Worm (Caenorhabditis elegans): ENCODE results near the gene dpy-30.

The dpy-30 gene

DNA sequence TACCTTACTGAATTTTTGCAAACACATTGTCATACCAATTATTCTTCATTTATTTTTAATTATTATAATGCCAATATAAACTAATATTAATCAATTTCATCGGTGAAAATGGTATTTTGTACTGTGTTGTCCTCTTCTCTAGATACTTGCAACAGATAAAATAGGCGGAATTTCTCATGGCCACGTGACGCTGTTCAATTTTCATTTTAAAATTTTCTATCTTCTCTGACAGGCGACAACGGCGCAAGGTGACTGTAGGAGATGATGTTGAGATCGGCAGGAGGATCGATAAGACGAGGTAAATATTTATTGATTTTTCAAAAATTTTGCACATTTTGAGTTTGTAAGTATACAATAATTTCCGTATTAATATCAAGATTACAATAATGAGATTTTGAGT, 3.0 kb downstream of the dpy-30 start, which contains the start of gene ogdh-2:
ogdh-2 (plus strand) TSS at position 233 of the 400 bp plus-strand sequence.
- TF ChIP-seq pha-4 (tag; optimal IDR thresholded peaks at IDR 0.05), result no peak
- TF ChIP-seq ceh-19 (GFP tag; optimal IDR thresholded peaks at IDR 0.05), result no peak
- no peak for TF ChIP-seq ceh-34 (tag; optimal IDR thresholded peaks at IDR 0.05)
- TF ChIP-seq fkh-6 (tag; optimal IDR thresholded peaks at IDR 0.05), result no peak
- TF ChIP-seq elt-2 (tag; optimal IDR thresholded peaks at IDR 0.05), result no peak
- TF ChIP-seq F13H6.1 (tag; optimal IDR thresholded peaks at IDR 0.05), result no peak
- no peak for TF ChIP-seq K02D7.2 (tag; optimal IDR thresholded peaks at IDR 0.05)

DNA sequence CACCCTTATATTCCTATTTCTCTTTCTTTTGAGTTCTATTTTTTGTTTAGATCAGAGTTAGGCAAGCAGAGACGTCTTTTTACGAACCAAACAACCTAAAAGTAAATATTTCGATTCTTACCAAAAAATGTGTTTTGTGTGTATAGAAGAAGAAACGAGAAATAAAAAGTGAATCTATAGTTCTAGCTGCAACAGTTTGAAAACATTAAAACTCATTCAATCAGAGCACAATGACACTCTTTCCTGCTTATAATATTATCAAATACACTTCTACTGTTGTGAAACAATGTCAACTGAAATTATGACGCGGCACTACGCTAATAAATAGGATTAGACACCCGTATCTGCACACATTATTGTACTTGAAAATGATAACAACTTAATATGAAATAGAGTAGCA, 4.5 kb downstream of the dpy-30 start, which contains the start of gene ZK836.3:
ZK836.3 (minus strand) TSS at position 101 of the 400 bp plus-strand sequence.
- TF ChIP-seq unc-86 (tag; optimal IDR thresholded peaks at IDR 0.05) (no peak), gmeb-2 (tag; optimal IDR thresholded peaks at IDR 0.05) (no peak), syd-9 (tag; optimal IDR thresholded peaks at IDR 0.05) (no peak), ref-2 (tag; optimal IDR thresholded peaks at IDR 0.05) (no peak), ets-4 (tag; optimal IDR thresholded peaks at IDR 0.05) (no peak)

DNA sequence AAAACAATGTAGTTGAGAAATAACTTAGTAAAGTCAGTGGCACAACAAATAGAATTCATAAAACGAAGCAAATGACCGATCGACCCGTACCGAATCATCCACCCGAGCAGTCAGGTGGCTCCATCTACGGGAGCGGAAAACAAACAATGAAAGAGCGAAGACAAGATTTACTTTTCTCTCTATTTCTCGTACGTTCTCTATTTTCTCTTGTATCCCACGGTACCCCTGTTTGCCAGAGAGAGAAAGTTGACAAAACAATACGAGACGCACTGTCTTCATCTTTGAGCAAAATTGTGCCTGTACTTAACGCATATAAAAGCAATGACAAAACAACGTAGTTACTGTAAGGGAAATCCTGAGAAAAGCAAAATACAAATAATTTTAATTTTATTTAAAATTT, 5.3 kb downstream of the dpy-30 start:
- TF ChIP-seq ttx-3 (tag; optimal IDR thresholded peaks at IDR 0.05), result no peak
- no peak for TF ChIP-seq che-1 (tag; optimal IDR thresholded peaks at IDR 0.05)
- TF ChIP-seq ceh-2 (tag; optimal IDR thresholded peaks at IDR 0.05), result no peak
- no peak for TF ChIP-seq tbx-7 (tag; optimal IDR thresholded peaks at IDR 0.05)

DNA sequence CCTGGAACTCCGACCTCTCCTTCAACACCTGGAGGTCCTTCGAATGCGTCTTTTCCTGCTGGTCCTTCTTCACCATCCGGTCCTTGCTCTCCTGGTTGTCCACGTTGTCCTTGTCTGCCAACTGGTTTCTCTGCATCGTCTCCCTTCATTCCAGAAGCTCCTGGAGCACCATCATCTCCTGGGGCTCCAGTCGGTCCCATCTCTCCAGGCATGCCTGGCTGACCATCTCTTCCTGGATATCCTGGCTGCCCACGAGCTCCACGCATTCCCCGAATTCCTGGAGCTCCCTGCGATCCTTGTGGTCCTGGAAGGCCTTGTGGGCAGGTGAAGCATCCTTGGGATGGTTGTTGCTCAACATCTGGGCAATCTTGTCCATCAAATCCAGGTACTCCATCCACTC, 6.4 kb downstream of the dpy-30 start:
- TF ChIP-seq ceh-48 (tag; optimal IDR thresholded peaks at IDR 0.05), result no peak
- peak; percentile 39 for TF ChIP-seq elt-4 (tag; optimal IDR thresholded peaks at IDR 0.05)
- TF ChIP-seq madf-2 (tag; optimal IDR thresholded peaks at IDR 0.05), result no peak

DNA sequence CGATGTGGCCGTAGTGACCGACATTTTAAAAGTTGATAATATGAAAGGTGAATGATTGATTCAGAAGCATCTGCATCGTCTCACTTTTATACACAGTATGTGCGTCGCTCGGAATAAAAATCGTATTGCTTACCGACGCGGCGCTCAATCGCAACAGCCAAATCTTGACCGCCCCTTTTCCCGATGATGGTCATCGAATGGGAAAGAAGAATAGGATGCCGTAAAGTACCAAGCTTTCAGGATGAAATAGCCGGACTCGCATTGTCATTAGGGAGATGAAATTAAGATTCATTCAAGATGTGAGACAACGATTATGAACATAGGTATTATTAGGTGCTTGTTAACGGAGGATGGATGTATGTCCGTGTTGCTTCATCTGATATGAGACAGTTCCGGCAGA, 7.2 kb downstream of the dpy-30 start, which contains the start of gene lon-3:
lon-3 (minus strand) TSS at position 101 of the 400 bp plus-strand sequence.
- TF ChIP-seq rnt-1 (tag; optimal IDR thresholded peaks at IDR 0.05), result peak; percentile 4
- no peak for TF ChIP-seq Y22D7AL.16 (tag; optimal IDR thresholded peaks at IDR 0.05)

DNA sequence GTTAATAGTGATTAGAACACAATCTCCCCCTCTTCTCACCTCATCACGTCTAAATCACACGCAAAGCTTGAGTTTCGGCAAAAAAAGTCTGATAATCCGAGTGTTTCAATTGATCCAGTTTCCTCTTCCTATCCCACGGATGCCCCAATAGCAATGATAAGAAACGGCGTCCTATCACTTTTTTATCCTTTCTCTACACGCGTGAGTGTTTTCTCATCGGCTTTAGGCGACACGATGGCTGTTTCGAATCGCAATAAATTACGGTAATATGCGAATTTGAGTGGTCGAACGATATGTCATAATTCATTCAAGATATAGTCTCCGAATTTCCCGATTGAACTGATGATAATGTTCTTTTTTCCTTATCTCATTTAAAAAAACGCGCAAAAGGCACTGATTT, 8.2 kb downstream of the dpy-30 start:
- TF ChIP-seq pha-4 (tag; optimal IDR thresholded peaks at IDR 0.05) (no peak), ceh-6 (GFP tag; optimal IDR thresholded peaks at IDR 0.05) (no peak), tbx-7 (tag; optimal IDR thresholded peaks at IDR 0.05) (no peak), syd-9 (tag; optimal IDR thresholded peaks at IDR 0.05) (no peak), ceh-45 (GFP tag; IDR thresholded peaks at IDR 0.05) (no peak), mec-3 (tag; optimal IDR thresholded peaks at IDR 0.05; ENCODE audit: borderline replicate concordance) (no peak), F13H6.1 (tag; optimal IDR thresholded peaks at IDR 0.05) (no peak), ceh-24 (tag; optimal IDR thresholded peaks at IDR 0.05) (no peak), ama-1 (optimal IDR thresholded peaks at IDR 0.05) (no peak), C38D4.7 (GFP tag; optimal IDR thresholded peaks at IDR 0.05) (no peak), nhr-232 (tag; optimal IDR thresholded peaks at IDR 0.05) (no peak), hlh-8 (tag; optimal IDR thresholded peaks at IDR 0.05) (no peak), K02D7.2 (tag; optimal IDR thresholded peaks at IDR 0.05) (no peak), elt-4 (tag; optimal IDR thresholded peaks at IDR 0.05) (no peak), nhr-11 (tag; optimal IDR thresholded peaks at IDR 0.05) (no peak), nfya-1 (tag; optimal IDR thresholded peaks at IDR 0.05) (no peak), ttx-3 (tag; optimal IDR thresholded peaks at IDR 0.05) (no peak), dmd-4 (tag; optimal IDR thresholded peaks at IDR 0.05; ENCODE audit: borderline replicate concordance) (no peak)

DNA sequence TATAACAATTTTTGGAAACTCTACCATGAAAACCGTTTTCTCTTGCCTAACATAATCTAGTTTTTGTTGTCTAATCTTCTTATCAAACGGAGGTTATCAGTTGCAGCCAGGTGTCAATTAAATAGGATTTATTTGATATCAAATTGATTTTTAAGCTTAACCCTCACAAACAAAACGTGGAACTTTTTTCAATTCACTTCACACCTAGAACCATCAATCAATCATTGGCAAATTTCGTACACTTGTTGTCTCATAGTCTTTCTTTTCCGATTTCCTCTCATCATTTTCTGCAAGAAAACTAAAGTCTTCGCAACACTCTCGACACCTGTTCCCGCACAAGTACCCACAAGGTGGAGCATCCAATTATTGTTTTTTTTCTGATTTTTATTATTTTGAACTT, 17.4 kb downstream of the dpy-30 start:
- TF ChIP-seq fkh-10 (GFP tag; optimal IDR thresholded peaks at IDR 0.05) (no peak), elt-2 (tag; optimal IDR thresholded peaks at IDR 0.05) (peak; percentile 13), mec-3 (tag; optimal IDR thresholded peaks at IDR 0.05; ENCODE audit: borderline replicate concordance) (no peak), ceh-18 (tag; optimal IDR thresholded peaks at IDR 0.05) (peak; percentile 19), ama-1 (optimal IDR thresholded peaks at IDR 0.05) (no peak)
